Worm (Caenorhabditis elegans): ENCODE measurements around the gene C44C10.12.

DNA sequence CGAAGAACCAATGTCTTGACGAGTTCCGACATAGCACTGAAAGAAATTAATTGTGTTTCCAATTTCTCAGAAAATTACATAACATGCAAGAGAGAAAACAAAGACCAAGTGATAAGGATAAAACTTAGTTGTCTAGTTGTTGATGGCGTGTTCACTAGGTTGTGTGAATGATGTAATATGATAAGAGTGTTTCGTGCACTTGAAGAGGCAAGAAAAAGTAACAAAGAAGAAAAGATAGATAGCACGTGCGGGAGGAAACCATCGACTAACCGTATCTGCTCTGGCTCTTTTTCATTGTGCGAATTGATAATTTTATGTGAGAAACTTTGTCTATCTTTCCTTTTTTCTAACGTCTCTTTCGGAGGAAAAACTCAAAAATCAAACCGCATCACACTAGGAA is 35.2 kb upstream of the C44C10.12 start, which contains the start of gene sfxn-1.5:
- TF ChIP-seq ama-1 (optimal IDR thresholded peaks at IDR 0.05) (no peak), B0310.2 (tag; optimal IDR thresholded peaks at IDR 0.05) (no peak), scrt-1 (GFP tag; IDR thresholded peaks at IDR 0.05) (no peak)
